Fruit fly (Drosophila melanogaster): ENCODE results near the gene CG6700.

The CG6700 gene

dm6 chr2L:10837491-10837890 is 4.9 kb downstream of the CG6700 start, which contains the start of gene Nos:
Nos (minus strand) TSS chr2L:10837511.
- TF ChIP-seq Mnt (GFP tag; optimal IDR thresholded peaks at IDR 0.05) (no peak), cnc (optimal IDR thresholded peaks at IDR 0.05) (no peak)

- TF ChIP-seq cnc (optimal IDR thresholded peaks at IDR 0.05) (no peak), cic (GFP tag; optimal IDR thresholded peaks at IDR 0.05) (no peak), toe (GFP tag; optimal IDR thresholded peaks at IDR 0.05) (no peak), Mnt (GFP tag; optimal IDR thresholded peaks at IDR 0.05) (no peak), bab1 (GFP tag; optimal IDR thresholded peaks at IDR 0.05) (no peak), kay (GFP tag; ENCODE audit: borderline replicate concordance) (no peak), pad (GFP tag; optimal IDR thresholded peaks at IDR 0.05) (no peak), tj (GFP tag; optimal IDR thresholded peaks at IDR 0.05) (no peak), CG1620 (GFP tag; optimal IDR thresholded peaks at IDR 0.05) (no peak), CG7045 (GFP tag; optimal IDR thresholded peaks at IDR 0.05) (no peak), Clk (GFP tag; optimal IDR thresholded peaks at IDR 0.05) (no peak), Crg-1 (GFP tag; optimal IDR thresholded peaks at IDR 0.05) (no peak), CG14711 (tag; optimal IDR thresholded peaks at IDR 0.05) (no peak), CG5204 (GFP tag; optimal IDR thresholded peaks at IDR 0.05) (no peak), ovo (GFP tag; optimal IDR thresholded peaks at IDR 0.05) (no peak)
Measured at dm6 chr2L:10831590-10831989, 10.8 kb downstream of the CG6700 start.

dm6 chr2L:10822620-10823019 is 19.8 kb downstream of the CG6700 start:
- TF ChIP-seq CG33017 (tag; optimal IDR thresholded peaks at IDR 0.05) (no peak), CG1620 (GFP tag; optimal IDR thresholded peaks at IDR 0.05) (no peak), CG11617 (GFP tag; optimal IDR thresholded peaks at IDR 0.05) (no peak), CG7045 (GFP tag; optimal IDR thresholded peaks at IDR 0.05) (no peak), bab1 (GFP tag; optimal IDR thresholded peaks at IDR 0.05) (no peak), CG12768 (GFP tag; optimal IDR thresholded peaks at IDR 0.05) (no peak)

dm6 chr2L:10820405-10820804 is 22.0 kb downstream of the CG6700 start, which contains the start of gene CG17134:
CG17134 (plus strand) TSS chr2L:10820705.
- TF ChIP-seq Crg-1 (GFP tag; optimal IDR thresholded peaks at IDR 0.05) (no peak), CG33017 (tag; optimal IDR thresholded peaks at IDR 0.05) (no peak), cic (GFP tag; optimal IDR thresholded peaks at IDR 0.05) (no peak), CG14711 (tag; optimal IDR thresholded peaks at IDR 0.05) (no peak), CG7101 (tag; optimal IDR thresholded peaks at IDR 0.05) (no peak), CG12768 (GFP tag; optimal IDR thresholded peaks at IDR 0.05) (no peak), Mnt (GFP tag; optimal IDR thresholded peaks at IDR 0.05) (no peak), CG5204 (GFP tag; optimal IDR thresholded peaks at IDR 0.05) (no peak), CG11617 (GFP tag; optimal IDR thresholded peaks at IDR 0.05) (no peak), toe (GFP tag; optimal IDR thresholded peaks at IDR 0.05) (no peak), tj (GFP tag; optimal IDR thresholded peaks at IDR 0.05) (no peak), CG7045 (GFP tag; optimal IDR thresholded peaks at IDR 0.05) (no peak), ovo (GFP tag; optimal IDR thresholded peaks at IDR 0.05) (no peak), cnc (optimal IDR thresholded peaks at IDR 0.05) (no peak)

DNA sequence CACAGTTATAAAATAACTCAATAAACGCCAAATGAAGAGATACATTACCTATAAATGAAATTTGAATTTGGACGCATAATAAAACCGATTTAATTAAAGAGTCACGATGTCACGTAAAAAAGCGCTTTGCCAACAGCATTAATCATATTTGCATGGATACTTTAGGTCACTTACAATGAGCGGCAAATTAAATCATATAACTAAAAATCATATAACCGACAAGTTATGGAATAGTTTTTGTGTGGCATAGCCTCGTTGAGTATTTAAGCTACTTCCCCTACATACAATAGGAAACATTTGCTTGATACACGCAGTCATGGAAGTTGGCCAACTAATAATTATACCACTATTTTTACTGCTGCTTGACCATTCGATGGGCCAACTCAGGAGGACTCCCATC is 23.6 kb downstream of the CG6700 start, which contains the start of gene CG6508:
Gene CG6508 (plus strand): TSS at position 301 of the 400 bp plus-strand sequence.
- TF ChIP-seq CG1620 (GFP tag; optimal IDR thresholded peaks at IDR 0.05) (no peak), CG7101 (tag; optimal IDR thresholded peaks at IDR 0.05) (no peak), CG14711 (tag; optimal IDR thresholded peaks at IDR 0.05) (no peak), Hr96 (GFP tag; optimal IDR thresholded peaks at IDR 0.05) (no peak), cnc (optimal IDR thresholded peaks at IDR 0.05) (no peak), Crg-1 (GFP tag; optimal IDR thresholded peaks at IDR 0.05) (no peak), toe (GFP tag; optimal IDR thresholded peaks at IDR 0.05) (no peak), CG12768 (GFP tag; optimal IDR thresholded peaks at IDR 0.05) (no peak), tj (GFP tag; optimal IDR thresholded peaks at IDR 0.05) (no peak), CG11617 (GFP tag; optimal IDR thresholded peaks at IDR 0.05) (no peak), CG33017 (tag; optimal IDR thresholded peaks at IDR 0.05) (no peak), pad (GFP tag; optimal IDR thresholded peaks at IDR 0.05) (no peak)

- TF ChIP-seq tj (GFP tag; optimal IDR thresholded peaks at IDR 0.05) (peak; percentile 97), bab1 (GFP tag; optimal IDR thresholded peaks at IDR 0.05) (peak; percentile 61), CG7045 (GFP tag; optimal IDR thresholded peaks at IDR 0.05) (no peak)
Measured at dm6 chr2L:10801951-10802780, 40.2 kb downstream of the CG6700 start.

DNA sequence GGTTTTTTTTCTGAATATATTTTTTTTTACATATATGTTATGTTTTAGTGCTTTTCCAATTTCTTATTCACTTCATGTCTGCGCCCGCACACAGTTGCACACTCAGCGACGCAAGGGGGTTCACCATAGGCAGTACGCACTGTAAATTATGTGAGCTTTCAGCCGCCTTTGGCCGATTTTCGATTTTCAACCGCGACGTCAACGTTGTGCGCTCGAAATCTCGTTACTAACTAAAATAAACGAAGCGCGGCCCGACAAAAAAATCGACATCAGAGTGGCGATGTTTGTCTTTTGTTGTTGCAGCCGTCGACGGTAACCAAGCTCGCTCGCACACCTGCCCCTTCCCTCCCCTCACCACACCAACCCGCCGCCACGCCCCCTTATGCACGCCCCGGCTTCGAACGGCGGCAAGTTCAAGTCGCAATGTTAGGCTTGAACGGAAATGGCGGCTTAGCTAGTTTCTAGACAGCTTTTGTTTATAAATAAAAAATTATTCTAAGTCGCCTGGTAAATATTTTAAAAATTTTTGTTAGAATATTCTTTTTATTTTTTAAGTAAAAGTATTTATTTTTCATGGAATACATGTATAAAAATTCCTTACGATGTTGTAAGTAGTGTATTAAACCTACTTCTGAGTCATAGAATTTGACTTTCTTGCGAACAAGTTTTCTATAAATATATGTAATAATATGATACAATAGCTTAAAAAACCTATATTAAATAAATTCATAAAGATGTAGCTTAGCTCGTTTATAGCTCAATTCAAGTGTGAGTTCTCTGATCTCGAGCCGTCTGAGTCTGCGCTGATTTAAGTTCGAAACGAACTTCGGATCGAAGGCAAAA is 41.3 kb downstream of the CG6700 start, which contains the start of gene CG31869:
Gene CG31869 (minus strand): TSS at position 233 of the 843 bp plus-strand sequence.
- peak; percentile 30 for TF ChIP-seq tj (GFP tag; optimal IDR thresholded peaks at IDR 0.05)
- no peak for TF ChIP-seq CG12768 (GFP tag; optimal IDR thresholded peaks at IDR 0.05)
